Fruit fly (Drosophila melanogaster): ENCODE results near the gene CG12316.

- TF ChIP-seq tgo (GFP tag; IDR thresholded peaks at IDR 0.05): peak; percentile 33; the same call in 1 of the 3 replicates
- TF ChIP-seq ash1 (GFP tag; optimal IDR thresholded peaks at IDR 0.05): no peak
- peak; percentile 65 for TF ChIP-seq CG12391 (tag; optimal IDR thresholded peaks at IDR 0.05)
- no peak for TF ChIP-seq ro (GFP tag; IDR thresholded peaks at IDR 0.05)
- no peak for TF ChIP-seq Dfd (GFP tag; optimal IDR thresholded peaks at IDR 0.05)
- no peak for TF ChIP-seq Mes4 (GFP tag; optimal IDR thresholded peaks at IDR 0.05)
- no peak for TF ChIP-seq CG32767 (GFP tag; IDR thresholded peaks at IDR 0.05)
- TF ChIP-seq Abd-B (GFP tag; optimal IDR thresholded peaks at IDR 0.05): no peak
- no peak for TF ChIP-seq E2f2 (GFP tag; IDR thresholded peaks at IDR 0.05)
- no peak for TF ChIP-seq ems (GFP tag; optimal IDR thresholded peaks at IDR 0.05)
- no peak for TF ChIP-seq da (GFP tag; optimal IDR thresholded peaks at IDR 0.05)
Observed at dm6 chr3L:15107776-15108379, 28.9 kb downstream of the CG12316 start.
